Fruit fly (Drosophila melanogaster): Measurements from ENCODE around the gene CG9004.

The CG9004 gene

dm6 chr3L:2417399-2418040 lies 44.0 kb downstream of the CG9004 start (continued):
- TF ChIP-seq CG2678 (tag; optimal IDR thresholded peaks at IDR 0.05) (peak; percentile 88), Aef1 (GFP tag; IDR thresholded peaks at IDR 0.05) (peak; percentile 46; the same call in 2 of the 3 replicates), nerfin-2 (GFP tag; IDR thresholded peaks at IDR 0.05; ENCODE audit: partially characterized antibody) (no peak), CG13775 (GFP tag; optimal IDR thresholded peaks at IDR 0.05) (peak; percentile 70), CG18764 (GFP tag; optimal IDR thresholded peaks at IDR 0.05) (peak; percentile 46), bbx (GFP tag; IDR thresholded peaks at IDR 0.05; ENCODE audit: partially characterized antibody) (no peak), CG12155 (GFP tag; optimal IDR thresholded peaks at IDR 0.05) (peak; percentile 39), Hr3 (GFP tag; optimal IDR thresholded peaks at IDR 0.05) (peak; percentile 75), CG33557 (GFP tag; optimal IDR thresholded peaks at IDR 0.05) (peak; percentile 2), Dbx (GFP tag; IDR thresholded peaks at IDR 0.05) (no peak), CG9215 (GFP tag; IDR thresholded peaks at IDR 0.05) (peak; percentile 61), Adf1 (GFP tag; IDR thresholded peaks at IDR 0.05) (no peak), CG3065 (GFP tag; optimal IDR thresholded peaks at IDR 0.05) (no peak), CG13296 (GFP tag; optimal IDR thresholded peaks at IDR 0.05) (peak; percentile 81), CG30020 (tag; optimal IDR thresholded peaks at IDR 0.05) (peak; percentile 32), C15 (GFP tag; IDR thresholded peaks at IDR 0.05) (no peak), pzg (GFP tag; optimal IDR thresholded peaks at IDR 0.05) (no peak), CG10979 (tag; optimal IDR thresholded peaks at IDR 0.05) (peak; percentile 81), pan (optimal IDR thresholded peaks at IDR 0.05) (no peak), pan (GFP tag; optimal IDR thresholded peaks at IDR 0.05 in 1 of 2, IDR thresholded peaks at IDR 0.05 in 1 of 2) (peak in 1 of 2 experiments; percentile 43), CG10959 (GFP tag; IDR thresholded peaks at IDR 0.05) (no peak), CG3847 (GFP tag; IDR thresholded peaks at IDR 0.05) (peak; percentile 43; the same call in 1 of the 2 replicates), CG12942 (GFP tag; optimal IDR thresholded peaks at IDR 0.05) (peak; percentile 53), sr (GFP tag; IDR thresholded peaks at IDR 0.05) (no peak), crol (GFP tag; IDR thresholded peaks at IDR 0.05) (no peak), trem (tag; optimal IDR thresholded peaks at IDR 0.05) (peak; percentile 44), cas (GFP tag; IDR thresholded peaks at IDR 0.05) (no peak), slou (GFP tag; optimal IDR thresholded peaks at IDR 0.05) (peak; percentile 43), seq (GFP tag; IDR thresholded peaks at IDR 0.05) (0 out of 2 replicates have a peak, but pooled peaks have one; percentile 49), CG8765 (GFP tag; IDR thresholded peaks at IDR 0.05) (no peak), NC2α (GFP tag; optimal IDR thresholded peaks at IDR 0.05) (no peak), HHEX (GFP tag; optimal IDR thresholded peaks at IDR 0.05) (peak; percentile 77), chinmo (GFP tag; IDR thresholded peaks at IDR 0.05; ENCODE audit: partially characterized antibody) (peak; percentile 85; the same call in 3 of the 4 replicates), CG15696 (tag; optimal IDR thresholded peaks at IDR 0.05) (peak; percentile 43), CG30403 (GFP tag; optimal IDR thresholded peaks at IDR 0.05) (peak; percentile 78), cad (GFP tag; optimal IDR thresholded peaks at IDR 0.05) (no peak), corto (GFP tag; optimal IDR thresholded peaks at IDR 0.05) (peak; percentile 64), CG1602 (GFP tag; optimal IDR thresholded peaks at IDR 0.05) (peak; percentile 65), lmd (GFP tag; IDR thresholded peaks at IDR 0.05) (peak; percentile 65), run (tag; optimal IDR thresholded peaks at IDR 0.05) (peak; percentile 35), grau (tag; optimal IDR thresholded peaks at IDR 0.05) (peak; percentile 82), CrebB (tag; optimal IDR thresholded peaks at IDR 0.05) (peak; percentile 32), CG34422 (GFP tag; IDR thresholded peaks at IDR 0.05) (0 out of 3 replicates have a peak, but pooled peaks have one; percentile 10), Mrtf (GFP tag; IDR thresholded peaks at IDR 0.05) (0 out of 3 replicates have a peak, but pooled peaks have one; percentile 43), croc (GFP tag; conservative IDR thresholded peaks at IDR 0.05) (peak; percentile 50; the same call in 2 of the 3 replicates), CG14965 (GFP tag; optimal IDR thresholded peaks at IDR 0.05; ENCODE audit: borderline replicate concordance) (no peak), Taf1 (GFP tag; IDR thresholded peaks at IDR 0.05) (no peak), bsh (GFP tag; optimal IDR thresholded peaks at IDR 0.05) (peak; percentile 65 to 93), Vsx1 (GFP tag; optimal IDR thresholded peaks at IDR 0.05) (peak; percentile 50), Fer1 (GFP tag; optimal IDR thresholded peaks at IDR 0.05) (peak; percentile 85)
